Fruit fly (Drosophila melanogaster): ENCODE measurements around the gene Sgt1.

dm6 chr3R:8307283-8307682, 2.2 kb upstream of the Sgt1 start:
- TF ChIP-seq ttk (optimal IDR thresholded peaks at IDR 0.05) (no peak), psq (optimal IDR thresholded peaks at IDR 0.05) (no peak), h (optimal IDR thresholded peaks at IDR 0.05) (no peak), Sin3A (optimal IDR thresholded peaks at IDR 0.05) (no peak), Myc (optimal IDR thresholded peaks at IDR 0.05) (no peak), insv (optimal IDR thresholded peaks at IDR 0.05) (no peak)

All from Kc167 (cell line).